Worm (Caenorhabditis elegans) whole organism, L4 larva: ENCODE results near the gene hrg-1.
A peak's percentile ranks its signal among the peaks of the same experiment; 100 is the strongest.

Source experiments
- F37D6.2 ChIP-seq: sonication (generic microtip); optimal IDR thresholded peaks from 2 replicates; lab custom pipeline; 2016; ENCODE audit warnings: mild to moderate bottlenecking, missing genetic modification characterization, missing compliant biosample characterization
- F44E2.7 ChIP-seq: fragments of 200-800 bp; sonication (Bioruptor generic); IDR thresholded peaks from 2 replicates; pipeline ENCODE4 v2.1.2; 2022; ENCODE audit warnings: missing genetic modification characterization, missing compliant biosample characterization
- R02D3.7 ChIP-seq: fragments of 150-350 bp; sonication (generic microtip); optimal IDR thresholded peaks from 3 replicates; lab custom pipeline; 2014; ENCODE audit warnings: missing biosample characterization, missing genetic modification characterization
- Y105C5A.15 ChIP-seq: fragments of 200-800 bp; sonication (Bioruptor generic); IDR thresholded peaks from 2 replicates; pipeline ENCODE4 v1.3.6; 2022; ENCODE audit warnings: missing genetic modification characterization, missing compliant biosample characterization
- Y48G9A.11 ChIP-seq: fragments of 200-800 bp; sonication (Bioruptor generic); IDR thresholded peaks from 2 replicates; pipeline ENCODE4 v1.3.6; 2022; ENCODE audit warnings: missing genetic modification reagents, missing genetic modification characterization, missing compliant biosample characterization
- Y75B8A.6 ChIP-seq: fragments of 200-800 bp; sonication (Bioruptor generic); IDR thresholded peaks from 2 replicates; pipeline ENCODE4 v1.3.6; 2022; ENCODE audit warnings: missing genetic modification reagents, missing genetic modification characterization, missing compliant biosample characterization
- ZK337.2 ChIP-seq: fragments of 200-800 bp; sonication (Bioruptor generic); IDR thresholded peaks from 2 replicates; pipeline ENCODE4 v1.3.6; 2022; ENCODE audit warnings: missing genetic modification reagents, missing genetic modification characterization, missing compliant biosample characterization
- ama-1 ChIP-seq: fragments of 150-350 bp; optimal IDR thresholded peaks from 2 replicates; lab custom pipeline; 2014; ENCODE audit warnings: inconsistent platforms, mixed read lengths
- arid-1 ChIP-seq: fragments of 200-800 bp; sonication (Bioruptor generic); conservative IDR thresholded peaks from 2 replicates; pipeline ENCODE4 v1.3.6; 2022; ENCODE audit warnings: missing genetic modification reagents, missing genetic modification characterization, missing compliant biosample characterization
- attf-4 ChIP-seq: sonication (generic microtip); optimal IDR thresholded peaks from 3 replicates; lab custom pipeline; 2017; ENCODE audit warnings: missing biosample characterization, missing genetic modification characterization
- ceh-20 ChIP-seq: fragments of 200-800 bp; sonication (Bioruptor generic); IDR thresholded peaks from 2 replicates; pipeline ENCODE4 v1.3.6; 2022; ENCODE audit warnings: missing genetic modification reagents, missing genetic modification characterization, missing compliant biosample characterization
- ceh-28 ChIP-seq: fragments of 150-350 bp; optimal IDR thresholded peaks from 2 replicates; lab custom pipeline; 2014; ENCODE audit warnings: missing biosample characterization, missing genetic modification reagents, missing genetic modification characterization
- ceh-32 ChIP-seq: sonication (generic microtip); optimal IDR thresholded peaks from 2 replicates; lab custom pipeline; 2016; ENCODE audit warnings: mild to moderate bottlenecking, missing genetic modification characterization, missing compliant biosample characterization; ENCODE audit not compliant: poor library complexity
- ceh-62 ChIP-seq: sonication (generic microtip); optimal IDR thresholded peaks from 2 replicates; lab custom pipeline; 2017; ENCODE audit warnings: missing biosample characterization, missing genetic modification characterization
- ceh-82 ChIP-seq: sonication (generic microtip); optimal IDR thresholded peaks from 2 replicates; lab custom pipeline; 2017; ENCODE audit warnings: missing biosample characterization, missing genetic modification characterization
- daf-16 ChIP-seq, 3 experiments: sonication (generic microtip); optimal IDR thresholded peaks; 2 replicates each; lab custom pipeline; 2016 to 2017; ENCODE audit warnings: missing genetic modification characterization in 3 of 3, missing genetic modification reagents in 3 of 3, mild to moderate bottlenecking in 2 of 3, missing compliant biosample characterization in 2 of 3, missing biosample characterization in 1 of 3, moderate library complexity in 1 of 3
- dmd-9 ChIP-seq: fragments of 200-800 bp; sonication (Bioruptor generic); IDR thresholded peaks from 2 replicates; pipeline ENCODE4 v1.3.6; 2022; ENCODE audit warnings: missing genetic modification reagents, missing genetic modification characterization, missing compliant biosample characterization
- dpl-1 ChIP-seq: fragments of 150-350 bp; optimal IDR thresholded peaks from 2 replicates; lab custom pipeline; 2014; ENCODE audit warnings: missing biosample characterization, missing genetic modification reagents, missing genetic modification characterization
- fkh-10 ChIP-seq: fragments of 150-350 bp; optimal IDR thresholded peaks from 2 replicates; lab custom pipeline; 2014; ENCODE audit warnings: missing biosample characterization, missing genetic modification reagents, missing genetic modification characterization
- fos-1 ChIP-seq: fragments of 150-350 bp; optimal IDR thresholded peaks from 2 replicates; lab custom pipeline; 2014; ENCODE audit warnings: missing biosample characterization, missing genetic modification characterization
- gei-8 ChIP-seq: fragments of 200-800 bp; sonication (Bioruptor generic); optimal IDR thresholded peaks from 2 replicates; lab custom pipeline; 2018; ENCODE audit warnings: mild to moderate bottlenecking, missing genetic modification characterization, missing compliant biosample characterization
- hif-1 ChIP-seq, 2 experiments: sonication (generic microtip); optimal IDR thresholded peaks; 2 replicates each; lab custom pipeline; 2016 to 2017; ENCODE audit warnings: missing compliant biosample characterization in 2 of 2, missing genetic modification characterization in 2 of 2, missing genetic modification reagents in 2 of 2, missing genotype in 2 of 2, mild to moderate bottlenecking in 1 of 2
- hlh-11 ChIP-seq: fragments of 200-800 bp; sonication (Bioruptor generic); optimal IDR thresholded peaks from 2 replicates; lab custom pipeline; 2018; ENCODE audit warnings: mild to moderate bottlenecking, missing genetic modification characterization, missing compliant biosample characterization
- hlh-30 ChIP-seq: sonication (generic microtip); optimal IDR thresholded peaks from 2 replicates; lab custom pipeline; 2017; ENCODE audit warnings: antibody characterized with exemption, mild to moderate bottlenecking, missing genetic modification characterization, missing compliant biosample characterization; ENCODE audit not compliant: insufficient read depth
- lin-1 ChIP-seq: fragments of 200-800 bp; sonication (Bioruptor generic); IDR thresholded peaks from 2 replicates; pipeline ENCODE4 v1.3.6; 2022; ENCODE audit warnings: missing genetic modification reagents, missing genetic modification characterization, missing compliant biosample characterization
- lin-29 ChIP-seq: fragments of 200-800 bp; sonication (Bioruptor generic); IDR thresholded peaks from 2 replicates; pipeline ENCODE4 v1.3.6; 2022; ENCODE audit warnings: missing genetic modification reagents, missing genetic modification characterization, missing compliant biosample characterization
- lin-39 ChIP-seq: fragments of 150-350 bp; optimal IDR thresholded peaks from 2 replicates; lab custom pipeline; 2014; ENCODE audit warnings: missing biosample characterization, missing genetic modification reagents, missing genetic modification characterization
- lir-3 ChIP-seq: sonication (generic microtip); optimal IDR thresholded peaks from 2 replicates; lab custom pipeline; 2016; ENCODE audit warnings: mild to moderate bottlenecking, missing genetic modification characterization, missing compliant biosample characterization
- madf-5 ChIP-seq, 2 experiments: fragments of 200-800 bp; sonication (Bioruptor generic); IDR thresholded peaks; 2 replicates each; pipeline ENCODE4 v1.3.6; 2022; ENCODE audit warnings: missing compliant biosample characterization in 2 of 2, missing genetic modification characterization in 2 of 2
- mdl-1 ChIP-seq, 2 experiments: fragments of 150-350 bp in 1 of 2; sonication (generic microtip) in 1 of 2; optimal IDR thresholded peaks; 2 replicates each; lab custom pipeline; 2014 to 2017; ENCODE audit warnings: missing biosample characterization in 2 of 2, missing genetic modification characterization in 2 of 2
- mdt-29 ChIP-seq: fragments of 200-800 bp; sonication (Bioruptor generic); IDR thresholded peaks from 2 replicates; pipeline ENCODE4 v1.3.6; 2022; ENCODE audit warnings: missing genetic modification reagents, missing genetic modification characterization, missing compliant biosample characterization
- mxl-3 ChIP-seq: fragments of 200-800 bp; sonication (Bioruptor generic); optimal IDR thresholded peaks from 2 replicates; lab custom pipeline; 2018; ENCODE audit warnings: mild to moderate bottlenecking, missing genetic modification characterization, missing compliant biosample characterization
- nhr-11 ChIP-seq: fragments of 150-350 bp; optimal IDR thresholded peaks from 2 replicates; lab custom pipeline; 2014; ENCODE audit warnings: missing biosample characterization, missing genetic modification characterization
- nhr-111 ChIP-seq: fragments of 200-800 bp; sonication (Bioruptor generic); optimal IDR thresholded peaks from 2 replicates; lab custom pipeline; 2018; ENCODE audit warnings: mild to moderate bottlenecking, missing genetic modification characterization, missing compliant biosample characterization
- nhr-237 ChIP-seq: sonication (generic microtip); optimal IDR thresholded peaks from 2 replicates; lab custom pipeline; 2017; ENCODE audit warnings: missing biosample characterization, missing genetic modification characterization
- nhr-28 ChIP-seq: fragments of 150-350 bp; optimal IDR thresholded peaks from 2 replicates; lab custom pipeline; 2014; ENCODE audit warnings: missing biosample characterization, missing genetic modification characterization
- nhr-41 ChIP-seq: fragments of 200-800 bp; sonication (Bioruptor generic); IDR thresholded peaks from 2 replicates; pipeline ENCODE4 v1.3.6; 2022; ENCODE audit warnings: missing genetic modification reagents, missing genetic modification characterization, missing compliant biosample characterization
- nhr-42 ChIP-seq: fragments of 200-800 bp; sonication (Bioruptor generic); IDR thresholded peaks from 2 replicates; pipeline ENCODE4 v1.3.6; 2022; ENCODE audit warnings: missing genetic modification characterization, missing compliant biosample characterization
- nhr-6 ChIP-seq: fragments of 150-350 bp; optimal IDR thresholded peaks from 2 replicates; lab custom pipeline; 2014; ENCODE audit warnings: missing biosample characterization, missing genetic modification characterization
- nhr-77 ChIP-seq: fragments of 150-350 bp; optimal IDR thresholded peaks from 2 replicates; lab custom pipeline; 2014; ENCODE audit warnings: missing biosample characterization, missing genetic modification characterization
- pha-4 ChIP-seq, 2 experiments: fragments of 150-350 bp in 1 of 2; fragments of 200-800 bp in 1 of 2; sonication (Bioruptor generic) in 1 of 2; IDR thresholded peaks in 1 of 2; optimal IDR thresholded peaks in 1 of 2; 2 replicates each; pipeline versions ENCODE4 v1.3.6 to Lab custom; 2014 to 2022; ENCODE audit warnings: missing genetic modification characterization in 2 of 2, missing genetic modification reagents in 2 of 2, missing biosample characterization in 1 of 2, missing compliant biosample characterization in 1 of 2
- pqm-1 ChIP-seq: sonication (generic microtip); optimal IDR thresholded peaks from 2 replicates; lab custom pipeline; 2017; ENCODE audit warnings: missing biosample characterization, missing genetic modification characterization
- saeg-2 ChIP-seq: fragments of 200-800 bp; sonication (Bioruptor generic); IDR thresholded peaks from 2 replicates; pipeline ENCODE4 v1.3.6; 2022; ENCODE audit warnings: missing genetic modification reagents, missing genetic modification characterization, missing compliant biosample characterization
- set-16 ChIP-seq: fragments of 200-800 bp; sonication (Bioruptor generic); IDR thresholded peaks from 2 replicates; pipeline ENCODE4 v1.3.6; 2022; ENCODE audit warnings: missing genetic modification reagents, missing genetic modification characterization, missing compliant biosample characterization
- spr-1 ChIP-seq: sonication (generic microtip); optimal IDR thresholded peaks from 2 replicates; lab custom pipeline; 2016; ENCODE audit warnings: mild to moderate bottlenecking, missing genetic modification characterization, missing compliant biosample characterization
- spr-3 ChIP-seq: fragments of 200-800 bp; sonication (Bioruptor generic); optimal IDR thresholded peaks from 2 replicates; lab custom pipeline; 2018; ENCODE audit warnings: mild to moderate bottlenecking, missing genetic modification characterization, missing compliant biosample characterization
- tag-97 ChIP-seq: fragments of 200-800 bp; sonication (Bioruptor generic); IDR thresholded peaks from 2 replicates; pipeline ENCODE4 v1.3.6; 2022; ENCODE audit warnings: missing genetic modification characterization, missing compliant biosample characterization
- tra-1 ChIP-seq: fragments of 200-800 bp; sonication (Bioruptor generic); IDR thresholded peaks from 2 replicates; pipeline ENCODE4 v1.3.6; 2022; ENCODE audit warnings: missing genetic modification reagents, missing genetic modification characterization, missing compliant biosample characterization
- unc-130 ChIP-seq: sonication (generic microtip); optimal IDR thresholded peaks from 2 replicates; lab custom pipeline; 2016; ENCODE audit warnings: missing genetic modification reagents, missing genetic modification characterization, missing compliant biosample characterization
- vab-7 ChIP-seq: fragments of 200-800 bp; sonication (Bioruptor generic); IDR thresholded peaks from 2 replicates; pipeline ENCODE4 v1.3.6; 2022; ENCODE audit warnings: missing genetic modification reagents, missing genetic modification characterization, missing compliant biosample characterization
- zfp-3 ChIP-seq: fragments of 200-800 bp; sonication (Bioruptor generic); conservative IDR thresholded peaks from 2 replicates; pipeline ENCODE4 v1.3.6; 2022; ENCODE audit warnings: missing genetic modification reagents, missing genetic modification characterization, missing compliant biosample characterization

hrg-1 gene

DNA sequence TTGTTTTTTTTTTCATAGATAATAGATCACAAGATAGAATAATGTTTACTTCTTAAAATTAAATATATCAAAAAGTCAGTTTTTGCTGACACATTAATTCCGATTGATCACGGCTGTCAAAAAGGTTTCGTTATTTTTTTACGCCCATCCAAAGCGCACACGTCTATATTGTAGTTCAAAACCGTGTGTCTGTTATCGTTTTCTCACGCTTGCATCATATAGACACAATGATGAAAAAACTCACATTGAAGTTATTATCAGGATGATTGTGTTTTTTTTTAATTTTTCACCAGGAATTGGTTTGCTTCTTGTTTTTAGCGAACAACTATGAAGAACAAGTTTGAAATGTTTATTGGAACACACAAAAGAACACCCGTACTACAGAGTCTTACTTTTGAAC lies 8.3 kb downstream of the hrg-1 start:
- no peak for TF ChIP-seq F44E2.7
- no peak for TF ChIP-seq Y105C5A.15 (GFP tag; lab: Robert Waterston, UW)
- no peak for TF ChIP-seq Y48G9A.11 (GFP tag; lab: Robert Waterston, UW)
- no peak for TF ChIP-seq nhr-11
- 0 out of 2 replicates have a peak, but pooled peaks have one; percentile 20 for TF ChIP-seq pha-4 (GFP tag; IDR thresholded peaks at IDR 0.05; lab: Robert Waterston, UW)
- no peak for TF ChIP-seq pha-4 (tag; optimal IDR thresholded peaks at IDR 0.05; lab: Kevin White, UChicago)
- no peak for TF ChIP-seq tag-97
- no peak for TF ChIP-seq F37D6.2
- TF ChIP-seq pqm-1 (tag; lab: Kevin White, UChicago), result peak; percentile 93
- TF ChIP-seq spr-1 (tag; lab: Kevin White, UChicago), result peak; percentile 49
- TF ChIP-seq lir-3 (tag; lab: Kevin White, UChicago), result no peak
- no peak for TF ChIP-seq ceh-82
- TF ChIP-seq nhr-111 (GFP tag; lab: Kevin White, UChicago), result no peak
- no peak for TF ChIP-seq fos-1
- TF ChIP-seq nhr-237, result no peak
- peak; percentile 92 for TF ChIP-seq nhr-28
- no peak for TF ChIP-seq madf-5 (GFP tag; IDR thresholded peaks at IDR 0.05; lab: Robert Waterston, UW)
- no peak for TF ChIP-seq ama-1
- no peak for TF ChIP-seq unc-130 (GFP tag; lab: Kevin White, UChicago)
- TF ChIP-seq mxl-3 (GFP tag; lab: Kevin White, UChicago), result no peak
- TF ChIP-seq ceh-28, result no peak
- TF ChIP-seq nhr-41 (GFP tag; lab: Robert Waterston, UW), result peak; percentile 56; the same call in 1 of the 2 replicates
- TF ChIP-seq R02D3.7 (tag; lab: Kevin White, UChicago), result no peak
- TF ChIP-seq gei-8, result no peak
- peak; percentile 87 for TF ChIP-seq hlh-11 (tag; lab: Kevin White, UChicago)
- peak; percentile 89 for TF ChIP-seq nhr-77 (tag; lab: Kevin White, UChicago)
- no peak for TF ChIP-seq fkh-10 (GFP tag; lab: Kevin White, UChicago)
- TF ChIP-seq Y75B8A.6 (GFP tag; lab: Robert Waterston, UW), result no peak
- peak; percentile 79 for TF ChIP-seq ceh-20 (GFP tag; lab: Robert Waterston, UW)
- TF ChIP-seq nhr-6 (tag; lab: Kevin White, UChicago), result no peak
- peak; percentile 87 for TF ChIP-seq tra-1 (GFP tag; lab: Robert Waterston, UW)
- TF ChIP-seq hif-1 (tag; optimal IDR thresholded peaks at IDR 0.05; lab: Kevin White, UChicago), result peak in 1 of 2 experiments; percentile 44
- TF ChIP-seq daf-16 (GFP tag; optimal IDR thresholded peaks at IDR 0.05; lab: Kevin White, UChicago), result peak in 1 of 2 experiments; percentile 80
- peak; percentile 94 for TF ChIP-seq daf-16 (tag; optimal IDR thresholded peaks at IDR 0.05; lab: Kevin White, UChicago)
- no peak for TF ChIP-seq ceh-32 (tag; lab: Kevin White, UChicago)
- TF ChIP-seq lin-29 (GFP tag; lab: Robert Waterston, UW), result no peak
- TF ChIP-seq arid-1 (GFP tag; lab: Robert Waterston, UW), result no peak
- no peak for TF ChIP-seq mdl-1 (tag; optimal IDR thresholded peaks at IDR 0.05; lab: Kevin White, UChicago)
- TF ChIP-seq ZK337.2 (GFP tag; lab: Robert Waterston, UW), result no peak
- TF ChIP-seq lin-39 (tag; lab: Kevin White, UChicago), result no peak
- TF ChIP-seq dmd-9 (GFP tag; lab: Robert Waterston, UW), result no peak
- TF ChIP-seq saeg-2 (GFP tag; lab: Robert Waterston, UW), result no peak
- TF ChIP-seq hlh-30 (tag; lab: Kevin White, UChicago), result peak; percentile 64
- TF ChIP-seq nhr-42 (GFP tag; lab: Robert Waterston, UW), result no peak
- TF ChIP-seq mdt-29 (GFP tag; lab: Robert Waterston, UW), result no peak
- TF ChIP-seq attf-4, result no peak
- TF ChIP-seq ceh-62 (tag; lab: Kevin White, UChicago), result no peak
- TF ChIP-seq zfp-3 (GFP tag; lab: Robert Waterston, UW), result no peak
- TF ChIP-seq set-16 (GFP tag; lab: Robert Waterston, UW), result no peak
- TF ChIP-seq vab-7 (GFP tag; lab: Robert Waterston, UW), result no peak
- peak; percentile 49 for TF ChIP-seq lin-1 (GFP tag; lab: Robert Waterston, UW)
- TF ChIP-seq spr-3 (GFP tag; lab: Kevin White, UChicago), result no peak
- TF ChIP-seq dpl-1 (GFP tag; lab: Kevin White, UChicago), result no peak
